Worm (Caenorhabditis elegans) whole organism, L4 larva: ENCODE results near the gene skpo-3.

Experiments
- F10B5.3 ChIP-seq: sonication (generic microtip); optimal IDR thresholded peaks from 2 replicates; lab custom pipeline; 2016; ENCODE audit warnings: mild to moderate bottlenecking, missing genetic modification characterization, missing compliant biosample characterization
- F37D6.2 ChIP-seq: sonication (generic microtip); optimal IDR thresholded peaks from 2 replicates; lab custom pipeline; 2016; ENCODE audit warnings: mild to moderate bottlenecking, missing genetic modification characterization, missing compliant biosample characterization
- Y105C5A.15 ChIP-seq: fragments of 200-800 bp; sonication (Bioruptor generic); IDR thresholded peaks from 2 replicates; pipeline ENCODE4 v1.3.6; 2022; ENCODE audit warnings: missing genetic modification characterization, missing compliant biosample characterization
- Y48G9A.11 ChIP-seq: fragments of 200-800 bp; sonication (Bioruptor generic); IDR thresholded peaks from 2 replicates; pipeline ENCODE4 v1.3.6; 2022; ENCODE audit warnings: missing genetic modification reagents, missing genetic modification characterization, missing compliant biosample characterization
- Y5F2A.4 ChIP-seq: fragments of 200-800 bp; sonication (Bioruptor generic); optimal IDR thresholded peaks from 2 replicates; lab custom pipeline; 2018; ENCODE audit warnings: mild to moderate bottlenecking, missing genetic modification characterization, missing compliant biosample characterization
- Y75B8A.6 ChIP-seq: fragments of 200-800 bp; sonication (Bioruptor generic); IDR thresholded peaks from 2 replicates; pipeline ENCODE4 v1.3.6; 2022; ENCODE audit warnings: missing genetic modification reagents, missing genetic modification characterization, missing compliant biosample characterization
- ZK337.2 ChIP-seq: fragments of 200-800 bp; sonication (Bioruptor generic); IDR thresholded peaks from 2 replicates; pipeline ENCODE4 v1.3.6; 2022; ENCODE audit warnings: missing genetic modification reagents, missing genetic modification characterization, missing compliant biosample characterization
- arid-1 ChIP-seq: fragments of 200-800 bp; sonication (Bioruptor generic); conservative IDR thresholded peaks from 2 replicates; pipeline ENCODE4 v1.3.6; 2022; ENCODE audit warnings: missing genetic modification reagents, missing genetic modification characterization, missing compliant biosample characterization
- attf-4 ChIP-seq: sonication (generic microtip); optimal IDR thresholded peaks from 3 replicates; lab custom pipeline; 2017; ENCODE audit warnings: missing biosample characterization, missing genetic modification characterization
- ceh-62 ChIP-seq: sonication (generic microtip); optimal IDR thresholded peaks from 2 replicates; lab custom pipeline; 2017; ENCODE audit warnings: missing biosample characterization, missing genetic modification characterization
- ctbp-1 ChIP-seq: fragments of 200-800 bp; sonication (Bioruptor generic); IDR thresholded peaks from 2 replicates; pipeline ENCODE4 v1.3.6; 2022; ENCODE audit warnings: missing genetic modification reagents, missing genetic modification characterization, missing compliant biosample characterization
- daf-16 ChIP-seq, 3 experiments: sonication (generic microtip); optimal IDR thresholded peaks; 2 replicates each; lab custom pipeline; 2016 to 2017; ENCODE audit warnings: missing genetic modification characterization in 3 of 3, missing genetic modification reagents in 3 of 3, mild to moderate bottlenecking in 2 of 3, missing compliant biosample characterization in 2 of 3, missing biosample characterization in 1 of 3, moderate library complexity in 1 of 3
- daf-19 ChIP-seq: fragments of 200-800 bp; sonication (Bioruptor generic); conservative IDR thresholded peaks from 2 replicates; pipeline ENCODE4 v1.3.6; 2022; ENCODE audit warnings: missing genetic modification characterization, missing compliant biosample characterization
- daf-8 ChIP-seq: fragments of 200-800 bp; sonication (Bioruptor generic); IDR thresholded peaks from 2 replicates; pipeline ENCODE4 v1.3.6; 2022; ENCODE audit warnings: missing genetic modification characterization, missing compliant biosample characterization
- dmd-8 ChIP-seq: fragments of 200-800 bp; sonication (Bioruptor generic); IDR thresholded peaks from 2 replicates; pipeline ENCODE4 v1.3.6; 2022; ENCODE audit warnings: missing genetic modification characterization, missing compliant biosample characterization
- dmd-9 ChIP-seq: fragments of 200-800 bp; sonication (Bioruptor generic); IDR thresholded peaks from 2 replicates; pipeline ENCODE4 v1.3.6; 2022; ENCODE audit warnings: missing genetic modification reagents, missing genetic modification characterization, missing compliant biosample characterization
- dpl-1 ChIP-seq: fragments of 150-350 bp; optimal IDR thresholded peaks from 2 replicates; lab custom pipeline; 2014; ENCODE audit warnings: missing biosample characterization, missing genetic modification reagents, missing genetic modification characterization
- egl-27 ChIP-seq: sonication (generic microtip); optimal IDR thresholded peaks from 3 replicates; lab custom pipeline; 2017; ENCODE audit warnings: missing biosample characterization, missing genetic modification reagents, missing genetic modification characterization
- egl-43 ChIP-seq: fragments of 200-800 bp; sonication (Bioruptor generic); IDR thresholded peaks from 2 replicates; pipeline ENCODE4 v1.3.6; 2022; ENCODE audit warnings: missing genetic modification reagents, missing genetic modification characterization, missing compliant biosample characterization
- fkh-10 ChIP-seq: fragments of 150-350 bp; optimal IDR thresholded peaks from 2 replicates; lab custom pipeline; 2014; ENCODE audit warnings: missing biosample characterization, missing genetic modification reagents, missing genetic modification characterization
- fos-1 ChIP-seq: fragments of 150-350 bp; optimal IDR thresholded peaks from 2 replicates; lab custom pipeline; 2014; ENCODE audit warnings: missing biosample characterization, missing genetic modification characterization
- hlh-11 ChIP-seq: fragments of 200-800 bp; sonication (Bioruptor generic); optimal IDR thresholded peaks from 2 replicates; lab custom pipeline; 2018; ENCODE audit warnings: mild to moderate bottlenecking, missing genetic modification characterization, missing compliant biosample characterization
- jun-1 ChIP-seq: fragments of 150-350 bp; optimal IDR thresholded peaks from 2 replicates; lab custom pipeline; 2014; ENCODE audit warnings: missing biosample characterization, missing genetic modification reagents, missing genetic modification characterization
- lim-7 ChIP-seq: fragments of 200-800 bp; sonication (Bioruptor generic); IDR thresholded peaks from 2 replicates; pipeline ENCODE4 v1.3.6; 2022; ENCODE audit warnings: missing genetic modification characterization, missing compliant biosample characterization
- lin-13 ChIP-seq: fragments of 150-350 bp; optimal IDR thresholded peaks from 2 replicates; lab custom pipeline; 2014; ENCODE audit warnings: missing biosample characterization, missing genetic modification reagents, missing genetic modification characterization
- lsy-2 ChIP-seq, 2 experiments: fragments of 150-350 bp in 1 of 2; sonication (generic microtip) in 1 of 2; optimal IDR thresholded peaks; 2 replicates each; lab custom pipeline; 2014 to 2017; ENCODE audit warnings: missing biosample characterization in 2 of 2, missing genetic modification characterization in 2 of 2
- madf-9 ChIP-seq: fragments of 200-800 bp; sonication (Bioruptor generic); conservative IDR thresholded peaks from 2 replicates; pipeline ENCODE4 v1.3.6; 2022; ENCODE audit warnings: missing genetic modification reagents, missing genetic modification characterization, missing compliant biosample characterization
- mdl-1 ChIP-seq, 2 experiments: fragments of 150-350 bp in 1 of 2; sonication (generic microtip) in 1 of 2; optimal IDR thresholded peaks; 2 replicates each; lab custom pipeline; 2014 to 2017; ENCODE audit warnings: missing biosample characterization in 2 of 2, missing genetic modification characterization in 2 of 2
- mep-1 ChIP-seq: fragments of 150-350 bp; sonication (generic microtip); optimal IDR thresholded peaks from 3 replicates; lab custom pipeline; 2014; ENCODE audit warnings: missing biosample characterization, missing genetic modification characterization
- mes-2 ChIP-seq: sonication (generic microtip); optimal IDR thresholded peaks from 2 replicates; lab custom pipeline; 2016; ENCODE audit warnings: missing genotype, mild to moderate bottlenecking, missing genetic modification characterization, missing compliant biosample characterization; ENCODE audit not compliant: poor library complexity, severe bottlenecking
- nhr-102 ChIP-seq: sonication (generic microtip); optimal IDR thresholded peaks from 2 replicates; lab custom pipeline; 2016; ENCODE audit warnings: mild to moderate bottlenecking, missing genetic modification characterization, moderate library complexity, missing compliant biosample characterization
- nhr-111 ChIP-seq: fragments of 200-800 bp; sonication (Bioruptor generic); optimal IDR thresholded peaks from 2 replicates; lab custom pipeline; 2018; ENCODE audit warnings: mild to moderate bottlenecking, missing genetic modification characterization, missing compliant biosample characterization
- nhr-237 ChIP-seq: sonication (generic microtip); optimal IDR thresholded peaks from 2 replicates; lab custom pipeline; 2017; ENCODE audit warnings: missing biosample characterization, missing genetic modification characterization
- nhr-25 ChIP-seq: sonication (generic microtip); optimal IDR thresholded peaks from 2 replicates; lab custom pipeline; 2017; ENCODE audit warnings: missing genetic modification characterization, mild to moderate bottlenecking, missing compliant biosample characterization, antibody characterized with exemption, moderate library complexity, borderline replicate concordance; ENCODE audit not compliant: insufficient read depth
- nhr-28 ChIP-seq: fragments of 150-350 bp; optimal IDR thresholded peaks from 2 replicates; lab custom pipeline; 2014; ENCODE audit warnings: missing biosample characterization, missing genetic modification characterization
- nhr-42 ChIP-seq: fragments of 200-800 bp; sonication (Bioruptor generic); IDR thresholded peaks from 2 replicates; pipeline ENCODE4 v1.3.6; 2022; ENCODE audit warnings: missing genetic modification characterization, missing compliant biosample characterization
- nhr-48 ChIP-seq: sonication (generic microtip); optimal IDR thresholded peaks from 2 replicates; lab custom pipeline; 2016; ENCODE audit warnings: mild to moderate bottlenecking, missing genetic modification characterization, missing compliant biosample characterization
- nhr-76 ChIP-seq: fragments of 150-350 bp; optimal IDR thresholded peaks from 2 replicates; lab custom pipeline; 2014; ENCODE audit warnings: missing biosample characterization, missing genetic modification characterization
- nhr-77 ChIP-seq: fragments of 150-350 bp; optimal IDR thresholded peaks from 2 replicates; lab custom pipeline; 2014; ENCODE audit warnings: missing biosample characterization, missing genetic modification characterization
- php-3 ChIP-seq: fragments of 200-800 bp; sonication (Bioruptor generic); IDR thresholded peaks from 2 replicates; pipeline ENCODE4 v1.3.6; 2022; ENCODE audit warnings: missing genetic modification reagents, missing genetic modification characterization, missing compliant biosample characterization
- pqm-1 ChIP-seq: sonication (generic microtip); optimal IDR thresholded peaks from 2 replicates; lab custom pipeline; 2017; ENCODE audit warnings: missing biosample characterization, missing genetic modification characterization
- sdz-12 ChIP-seq: fragments of 200-800 bp; sonication (Bioruptor generic); optimal IDR thresholded peaks from 2 replicates; lab custom pipeline; 2018; ENCODE audit warnings: mild to moderate bottlenecking, missing genetic modification characterization, missing compliant biosample characterization
- skn-1 ChIP-seq: fragments of 150-350 bp; optimal IDR thresholded peaks from 2 replicates; lab custom pipeline; 2014; ENCODE audit warnings: missing biosample characterization, missing genetic modification characterization
- spr-1 ChIP-seq: sonication (generic microtip); optimal IDR thresholded peaks from 2 replicates; lab custom pipeline; 2016; ENCODE audit warnings: mild to moderate bottlenecking, missing genetic modification characterization, missing compliant biosample characterization
- unc-62 ChIP-seq, 3 experiments: fragments of 150-350 bp in 1 of 3; sonication (generic microtip); optimal IDR thresholded peaks in 2 of 3; peaks in 1 of 3; 1 replicate in 1 of 3; 2 replicates in 2 of 3; lab custom pipeline; 2014 to 2017; ENCODE audit warnings: missing biosample characterization in 3 of 3, missing genetic modification characterization in 3 of 3, missing genetic modification reagents in 3 of 3, missing genotype in 1 of 3
- zfp-2 ChIP-seq: sonication (generic microtip); optimal IDR thresholded peaks from 2 replicates; lab custom pipeline; 2016; ENCODE audit warnings: mild to moderate bottlenecking, missing genetic modification characterization, missing compliant biosample characterization
- zip-11 ChIP-seq: fragments of 200-800 bp; sonication (Bioruptor generic); IDR thresholded peaks from 2 replicates; pipeline ENCODE4 v1.3.6; 2022; ENCODE audit warnings: missing genetic modification characterization, missing compliant biosample characterization
- ztf-11 ChIP-seq: fragments of 150-350 bp; optimal IDR thresholded peaks from 2 replicates; lab custom pipeline; 2014; ENCODE audit warnings: missing biosample characterization, missing genetic modification characterization

skpo-3 gene

DNA sequence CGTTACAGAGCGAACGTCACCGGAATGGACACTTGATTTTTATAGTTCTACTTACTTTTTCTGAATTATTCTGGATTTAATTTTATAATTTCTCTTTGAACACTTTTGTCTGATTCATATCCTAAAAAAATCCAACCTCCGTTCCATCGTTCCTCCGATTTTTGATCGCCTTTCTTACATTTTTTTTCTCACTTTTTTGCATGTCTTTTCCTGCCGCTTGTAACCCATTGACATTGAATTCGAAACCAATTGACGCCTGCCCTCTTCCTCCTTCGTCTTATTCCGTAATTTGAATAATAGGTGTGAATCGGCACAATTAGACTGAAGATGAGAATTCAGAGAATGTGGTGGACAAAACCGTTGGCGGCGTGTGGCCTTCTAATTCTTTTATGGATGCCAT lies at the start of gene skpo-3:
skpo-3 (plus strand) TSS at position 301 of the 400 bp plus-strand sequence.
- TF ChIP-seq fkh-10 (GFP tag; lab: Kevin White, UChicago): no peak
- no peak for TF ChIP-seq fos-1 (tag; lab: Kevin White, UChicago)
- no peak for TF ChIP-seq ztf-11 (tag; lab: Kevin White, UChicago)
- no peak for TF ChIP-seq ctbp-1 (GFP tag; lab: Robert Waterston, UW)
- TF ChIP-seq nhr-28 (tag; lab: Kevin White, UChicago): no peak
- no peak for TF ChIP-seq daf-8
- no peak for TF ChIP-seq nhr-102 (tag; lab: Kevin White, UChicago)
- no peak for TF ChIP-seq lsy-2 (tag; optimal IDR thresholded peaks at IDR 0.05; lab: Kevin White, UChicago)
- TF ChIP-seq zfp-2 (tag; lab: Kevin White, UChicago): no peak
- TF ChIP-seq unc-62 (GFP tag; optimal IDR thresholded peaks at IDR 0.05 in 1 of 2; lab: Kevin White, UChicago): no peak
- no peak for TF ChIP-seq unc-62 (tag; optimal IDR thresholded peaks at IDR 0.05; lab: Kevin White, UChicago)
- no peak for TF ChIP-seq arid-1 (GFP tag; lab: Robert Waterston, UW)
- TF ChIP-seq hlh-11: no peak
- TF ChIP-seq nhr-48 (tag; lab: Kevin White, UChicago): no peak
- no peak for TF ChIP-seq mep-1
- no peak for TF ChIP-seq lin-13 (GFP tag; lab: Kevin White, UChicago)

- no peak for TF ChIP-seq unc-62 (GFP tag; optimal IDR thresholded peaks at IDR 0.05 in 1 of 2; lab: Kevin White, UChicago)
- TF ChIP-seq unc-62 (tag; optimal IDR thresholded peaks at IDR 0.05; lab: Kevin White, UChicago): no peak
- no peak for TF ChIP-seq nhr-42 (GFP tag; lab: Robert Waterston, UW)
- TF ChIP-seq daf-16 (GFP tag; optimal IDR thresholded peaks at IDR 0.05; lab: Kevin White, UChicago): no peak
- peak; percentile 75 for TF ChIP-seq daf-16 (tag; optimal IDR thresholded peaks at IDR 0.05; lab: Kevin White, UChicago)
- no peak for TF ChIP-seq skn-1
- no peak for TF ChIP-seq daf-19 (GFP tag; lab: Robert Waterston, UW)
- TF ChIP-seq mdl-1 (tag; optimal IDR thresholded peaks at IDR 0.05; lab: Kevin White, UChicago): peak in 1 of 2 experiments; percentile 21
- no peak for TF ChIP-seq jun-1 (tag; lab: Kevin White, UChicago)
- TF ChIP-seq nhr-25 (tag; lab: Kevin White, UChicago): no peak
- no peak for TF ChIP-seq F37D6.2
- TF ChIP-seq F10B5.3 (tag; lab: Kevin White, UChicago): no peak
- TF ChIP-seq Y105C5A.15 (GFP tag; lab: Robert Waterston, UW): no peak
- no peak for TF ChIP-seq fos-1 (tag; lab: Kevin White, UChicago)
- TF ChIP-seq ZK337.2: no peak
- no peak for TF ChIP-seq arid-1 (GFP tag; lab: Robert Waterston, UW)
- TF ChIP-seq lsy-2 (tag; optimal IDR thresholded peaks at IDR 0.05; lab: Kevin White, UChicago): peak in 1 of 2 experiments; percentile 5
- no peak for TF ChIP-seq zip-11 (GFP tag; lab: Robert Waterston, UW)
- TF ChIP-seq madf-9 (GFP tag; lab: Robert Waterston, UW): no peak
- no peak for TF ChIP-seq ctbp-1 (GFP tag; lab: Robert Waterston, UW)
- no peak for TF ChIP-seq ceh-62
- TF ChIP-seq sdz-12 (GFP tag; lab: Kevin White, UChicago): no peak
- TF ChIP-seq nhr-76 (tag; lab: Kevin White, UChicago): no peak
- TF ChIP-seq nhr-77 (tag; lab: Kevin White, UChicago): peak; percentile 37
- no peak for TF ChIP-seq egl-27 (tag; lab: Kevin White, UChicago)
- no peak for TF ChIP-seq Y5F2A.4
- TF ChIP-seq egl-43 (GFP tag; lab: Robert Waterston, UW): no peak
- no peak for TF ChIP-seq Y48G9A.11 (GFP tag; lab: Robert Waterston, UW)
- TF ChIP-seq dpl-1 (GFP tag; lab: Kevin White, UChicago): no peak
- no peak for TF ChIP-seq dmd-9 (GFP tag; lab: Robert Waterston, UW)
- no peak for TF ChIP-seq php-3 (GFP tag; lab: Robert Waterston, UW)
- no peak for TF ChIP-seq attf-4 (tag; lab: Kevin White, UChicago)
- TF ChIP-seq nhr-48 (tag; lab: Kevin White, UChicago): no peak
- no peak for TF ChIP-seq lim-7
- TF ChIP-seq zfp-2 (tag; lab: Kevin White, UChicago): no peak
- no peak for TF ChIP-seq spr-1 (tag; lab: Kevin White, UChicago)
- TF ChIP-seq mes-2 (tag; lab: Kevin White, UChicago): peak; percentile 7
- TF ChIP-seq nhr-237 (tag; lab: Kevin White, UChicago): no peak
- no peak for TF ChIP-seq dmd-8
- no peak for TF ChIP-seq nhr-111 (GFP tag; lab: Kevin White, UChicago)
- TF ChIP-seq Y75B8A.6 (GFP tag; lab: Robert Waterston, UW): no peak
- TF ChIP-seq pqm-1 (tag; lab: Kevin White, UChicago): no peak
Measured at ce11 chrII:7196040-7196439, 49.6 kb upstream of the skpo-3 start, which contains the start of gene maoc-1. TSS of gene maoc-1 (plus strand) at chrII:7196276.
